Worm (Caenorhabditis elegans): ENCODE results near the gene col-105.

col-105 gene

ce11 chrIV:1390102-1390501 lies 31.1 kb upstream of the col-105 start:
- TF ChIP-seq lin-13 (tag; optimal IDR thresholded peaks at IDR 0.05): no peak
- TF ChIP-seq unc-120 (tag; optimal IDR thresholded peaks at IDR 0.05; ENCODE audit: poor library complexity, severe bottlenecking): no peak
- no peak for TF ChIP-seq mab-5 (tag; optimal IDR thresholded peaks at IDR 0.05)
- no peak for TF ChIP-seq elt-1 (tag; optimal IDR thresholded peaks at IDR 0.05; ENCODE audit: borderline replicate concordance, insufficient read depth)

- TF ChIP-seq ces-1 (GFP tag; optimal IDR thresholded peaks at IDR 0.05) (no peak), blmp-1 (tag; optimal IDR thresholded peaks at IDR 0.05) (no peak), ceh-43 (GFP tag; optimal IDR thresholded peaks at IDR 0.05) (no peak), pha-4 (tag; optimal IDR thresholded peaks at IDR 0.05) (no peak)
These were observed 30.6 kb upstream of the col-105 start for ce11 chrIV:1389599-1389998.

- TF ChIP-seq sem-2 (GFP tag; optimal IDR thresholded peaks at IDR 0.05) (no peak), hlh-1 (tag; optimal IDR thresholded peaks at IDR 0.05) (no peak), tbx-8 (GFP tag; optimal IDR thresholded peaks at IDR 0.05) (no peak), snpc-4 (tag; optimal IDR thresholded peaks at IDR 0.05) (no peak)
These were observed 30.0 kb upstream of the col-105 start for ce11 chrIV:1389021-1389420.

ce11 chrIV:1388079-1388478 lies 29.1 kb upstream of the col-105 start:
- TF ChIP-seq nhr-12 (tag; optimal IDR thresholded peaks at IDR 0.05) (no peak), ceh-83 (GFP tag; optimal IDR thresholded peaks at IDR 0.05) (peak; percentile 82), unc-39 (tag; optimal IDR thresholded peaks at IDR 0.05) (no peak), nhr-2 (tag; optimal IDR thresholded peaks at IDR 0.05) (no peak), elt-1 (tag; optimal IDR thresholded peaks at IDR 0.05; ENCODE audit: borderline replicate concordance, insufficient read depth) (no peak), unc-62 (GFP tag; optimal IDR thresholded peaks at IDR 0.05) (no peak), unc-120 (tag; optimal IDR thresholded peaks at IDR 0.05; ENCODE audit: poor library complexity, severe bottlenecking) (peak; percentile 54), lin-13 (tag; optimal IDR thresholded peaks at IDR 0.05) (peak; percentile 3), hlh-1 (tag; optimal IDR thresholded peaks at IDR 0.05) (no peak), lin-32 (GFP tag; optimal IDR thresholded peaks at IDR 0.05) (peak; percentile 61), flh-1 (GFP tag; optimal IDR thresholded peaks at IDR 0.05) (peak; percentile 67), ces-1 (GFP tag; optimal IDR thresholded peaks at IDR 0.05) (peak; percentile 7), ham-2 (GFP tag; optimal IDR thresholded peaks at IDR 0.05) (peak; percentile 31), sptf-1 (tag; optimal IDR thresholded peaks at IDR 0.05) (peak; percentile 91), ztf-11 (tag; optimal IDR thresholded peaks at IDR 0.05) (no peak), ceh-43 (GFP tag; optimal IDR thresholded peaks at IDR 0.05) (peak; percentile 65), pha-4 (tag; optimal IDR thresholded peaks at IDR 0.05) (no peak), cnd-1 (tag; optimal IDR thresholded peaks at IDR 0.05) (peak; percentile 81), elt-3 (tag; optimal IDR thresholded peaks at IDR 0.05) (no peak), tbx-8 (GFP tag; optimal IDR thresholded peaks at IDR 0.05) (no peak), mls-2 (tag; optimal IDR thresholded peaks at IDR 0.05) (peak; percentile 82), M03D4.4 (tag; optimal IDR thresholded peaks at IDR 0.05) (peak; percentile 81), drap-1 (GFP tag; optimal IDR thresholded peaks at IDR 0.05) (peak; percentile 75), sem-2 (GFP tag; optimal IDR thresholded peaks at IDR 0.05) (peak; percentile 70), snpc-4 (tag; optimal IDR thresholded peaks at IDR 0.05) (no peak), nhr-76 (tag; optimal IDR thresholded peaks at IDR 0.05) (no peak), lsy-2 (tag; optimal IDR thresholded peaks at IDR 0.05) (no peak), nhr-28 (tag; optimal IDR thresholded peaks at IDR 0.05) (no peak), mab-5 (tag; optimal IDR thresholded peaks at IDR 0.05) (no peak), mep-1 (tag; optimal IDR thresholded peaks at IDR 0.05) (no peak), ceh-39 (tag; optimal IDR thresholded peaks at IDR 0.05) (no peak), bed-3 (GFP tag; optimal IDR thresholded peaks at IDR 0.05) (peak; percentile 58), blmp-1 (tag; optimal IDR thresholded peaks at IDR 0.05) (no peak), zip-8 (tag; optimal IDR thresholded peaks at IDR 0.05) (no peak), nhr-237 (tag; optimal IDR thresholded peaks at IDR 0.05) (no peak)

All from whole organism, mixed stage, embryonic.